Fruit fly (Drosophila melanogaster) whole organism, embryonic: ENCODE results near the gene Fbw5.

Experiments used
- BtbVII ChIP-seq: fragments of 200-800 bp; sonication (Bioruptor generic); optimal IDR thresholded peaks from 3 replicates; lab custom pipeline; 2017; ENCODE audit warnings: missing biosample characterization, mild to moderate bottlenecking, missing genetic modification characterization
- CG10431 ChIP-seq: fragments of 200-800 bp; sonication (Bioruptor generic); optimal IDR thresholded peaks from 3 replicates; lab custom pipeline; 2018; ENCODE audit warnings: missing biosample characterization, mild to moderate bottlenecking, missing genetic modification characterization
- CG12219 ChIP-seq: fragments of 200-800 bp; sonication (Bioruptor generic); optimal IDR thresholded peaks from 3 replicates; lab custom pipeline; 2018; ENCODE audit warnings: missing biosample characterization, mild to moderate bottlenecking, missing genetic modification characterization
- CG12299 ChIP-seq: fragments of 200-800 bp; sonication (Bioruptor generic); optimal IDR thresholded peaks from 2 replicates; lab custom pipeline; 2018; ENCODE audit warnings: missing biosample characterization, mild to moderate bottlenecking, missing genetic modification characterization
- CG16779 ChIP-seq: fragments of 200-800 bp; sonication (Bioruptor generic); IDR thresholded peaks from 2 replicates; pipeline ENCODE4 v1.3.6; 2022; ENCODE audit warnings: missing biosample characterization, missing genetic modification characterization
- CG17328 ChIP-seq: fragments of 200-800 bp; sonication (Bioruptor generic); IDR thresholded peaks from 2 replicates; pipeline ENCODE4 v1.3.6; 2022; ENCODE audit warnings: missing biosample characterization, missing genetic modification characterization
- CG17361 ChIP-seq: fragments of 200-800 bp; sonication (Bioruptor generic); IDR thresholded peaks from 3 replicates; pipeline ENCODE4 v1.3.6; 2022; ENCODE audit warnings: missing biosample characterization, missing genetic modification characterization
- CG17385 ChIP-seq: fragments of 200-800 bp; sonication (Bioruptor generic); optimal IDR thresholded peaks from 3 replicates; lab custom pipeline; 2018; ENCODE audit warnings: missing biosample characterization, mild to moderate bottlenecking, missing genetic modification characterization
- CG31365 ChIP-seq: fragments of 200-800 bp; sonication (Bioruptor generic); optimal IDR thresholded peaks from 2 replicates; lab custom pipeline; 2018; ENCODE audit warnings: missing biosample characterization, mild to moderate bottlenecking, missing genetic modification characterization
- CG33557 ChIP-seq: fragments of 200-800 bp; sonication (Bioruptor generic); optimal IDR thresholded peaks from 2 replicates; lab custom pipeline; 2019; ENCODE audit warnings: missing biosample characterization, mild to moderate bottlenecking, missing genetic modification characterization, moderate library complexity
- CG3995 ChIP-seq: fragments of 200-800 bp; sonication (Bioruptor generic); optimal IDR thresholded peaks from 3 replicates; lab custom pipeline; 2016; ENCODE audit warnings: missing biosample characterization, missing genetic modification characterization
- CG4328 ChIP-seq: fragments of 200-800 bp; sonication (Bioruptor generic); optimal IDR thresholded peaks from 3 replicates; lab custom pipeline; 2017; ENCODE audit warnings: missing biosample characterization, missing genetic modification reagents, missing genetic modification characterization
- CG6175 ChIP-seq: fragments of 200-800 bp; sonication (Bioruptor generic); IDR thresholded peaks from 3 replicates; pipeline ENCODE4 v1.3.6; 2022; ENCODE audit warnings: missing biosample characterization, missing genetic modification characterization
- CG6791 ChIP-seq: fragments of 200-800 bp; sonication (Bioruptor generic); IDR thresholded peaks from 3 replicates; pipeline ENCODE4 v1.3.6; 2022; ENCODE audit warnings: missing biosample characterization, missing genetic modification characterization; ENCODE audit not compliant: partially characterized antibody
- CG7357 ChIP-seq: fragments of 200-800 bp; sonication (Bioruptor generic); IDR thresholded peaks from 3 replicates; pipeline ENCODE4 v1.3.6; 2022; ENCODE audit warnings: missing biosample characterization, missing genetic modification characterization
- CG7786 ChIP-seq: fragments of 200-800 bp; sonication (Bioruptor generic); optimal IDR thresholded peaks from 2 replicates; lab custom pipeline; 2016; ENCODE audit warnings: missing biosample characterization, missing genetic modification characterization
- CG8359 ChIP-seq: fragments of 200-800 bp; sonication (Bioruptor generic); optimal IDR thresholded peaks from 2 replicates; lab custom pipeline; 2017; ENCODE audit warnings: missing biosample characterization, mild to moderate bottlenecking, missing genetic modification characterization, borderline replicate concordance
- CG9817 ChIP-seq: fragments of 200-800 bp; sonication (Bioruptor generic); optimal IDR thresholded peaks from 2 replicates; lab custom pipeline; 2018; ENCODE audit warnings: missing biosample characterization, mild to moderate bottlenecking, missing genetic modification characterization, moderate library complexity
- E2f1 ChIP-seq: fragments of 200-800 bp; sonication (Bioruptor generic); IDR thresholded peaks from 2 replicates; pipeline ENCODE4 v1.3.6; 2022; ENCODE audit warnings: missing biosample characterization, missing genetic modification characterization
- Hr3 ChIP-seq: fragments of 200-800 bp; sonication (Bioruptor generic); optimal IDR thresholded peaks from 3 replicates; lab custom pipeline; 2016; ENCODE audit warnings: missing biosample characterization, missing genetic modification characterization
- Lhr ChIP-seq: fragments of 200-800 bp; sonication (Bioruptor generic); optimal IDR thresholded peaks from 3 replicates; lab custom pipeline; 2017; ENCODE audit warnings: mild to moderate bottlenecking, missing biosample characterization, missing genetic modification reagents, missing genetic modification characterization
- MTF-1 ChIP-seq: fragments of 200-800 bp; sonication (Bioruptor generic); optimal IDR thresholded peaks from 2 replicates; lab custom pipeline; 2018; ENCODE audit warnings: missing biosample characterization, mild to moderate bottlenecking, missing genetic modification characterization, borderline replicate concordance
- NC2α ChIP-seq: fragments of 200-800 bp; sonication (Bioruptor generic); optimal IDR thresholded peaks from 2 replicates; lab custom pipeline; 2016; ENCODE audit warnings: missing biosample characterization, missing genetic modification characterization
- Six4 ChIP-seq: fragments of 200-800 bp; sonication (Bioruptor generic); optimal IDR thresholded peaks from 2 replicates; lab custom pipeline; 2016; ENCODE audit warnings: missing biosample characterization, missing genetic modification characterization
- Spps ChIP-seq: fragments of 200-800 bp; sonication (Bioruptor generic); optimal IDR thresholded peaks from 2 replicates; lab custom pipeline; 2018; ENCODE audit warnings: missing biosample characterization, mild to moderate bottlenecking, missing genetic modification characterization
- Taf1 ChIP-seq: fragments of 200-800 bp; sonication (Bioruptor generic); IDR thresholded peaks from 2 replicates; pipeline ENCODE4 v1.3.6; 2022; ENCODE audit warnings: missing biosample characterization, missing genetic modification characterization
- al ChIP-seq: fragments of 200-800 bp; sonication (Bioruptor generic); IDR thresholded peaks from 2 replicates; pipeline ENCODE4 v1.3.6; 2022; ENCODE audit warnings: missing biosample characterization, missing genetic modification characterization
- ash1 ChIP-seq: fragments of 200-800 bp; sonication (Bioruptor generic); optimal IDR thresholded peaks from 2 replicates; lab custom pipeline; 2018; ENCODE audit warnings: missing biosample characterization, mild to moderate bottlenecking, missing genetic modification characterization
- bbx ChIP-seq: fragments of 200-800 bp; sonication (Bioruptor generic); IDR thresholded peaks from 2 replicates; pipeline ENCODE4 v1.3.6; 2022; ENCODE audit warnings: missing biosample characterization, missing genetic modification characterization; ENCODE audit not compliant: partially characterized antibody
- bcd ChIP-seq: fragments of 200-800 bp; sonication (Bioruptor generic); optimal IDR thresholded peaks from 2 replicates; lab custom pipeline; 2017; ENCODE audit warnings: missing biosample characterization, mild to moderate bottlenecking, missing genetic modification characterization
- crol ChIP-seq: fragments of 200-800 bp; sonication (Bioruptor generic); IDR thresholded peaks from 2 replicates; pipeline ENCODE4 v1.3.6; 2022; ENCODE audit warnings: missing biosample characterization, missing genetic modification characterization
- emc ChIP-seq: fragments of 200-800 bp; sonication (Bioruptor generic); optimal IDR thresholded peaks from 2 replicates; lab custom pipeline; 2016; ENCODE audit warnings: missing biosample characterization, missing genetic modification characterization
- fd3F ChIP-seq: fragments of 200-800 bp; sonication (Bioruptor generic); optimal IDR thresholded peaks from 2 replicates; lab custom pipeline; 2018; ENCODE audit warnings: missing biosample characterization, mild to moderate bottlenecking, missing genetic modification characterization, moderate library complexity
- h ChIP-seq: fragments of >200 bp; optimal IDR thresholded peaks from 2 replicates; lab custom pipeline; 2017
- her ChIP-seq: fragments of 200-800 bp; sonication (Bioruptor generic); optimal IDR thresholded peaks from 2 replicates; lab custom pipeline; 2016; ENCODE audit warnings: missing biosample characterization, missing genetic modification characterization
- hkb ChIP-seq, 2 experiments: fragments of 200-800 bp in 1 of 2; fragments of >200 bp in 1 of 2; sonication (Bioruptor generic) in 1 of 2; IDR thresholded peaks in 1 of 2; optimal IDR thresholded peaks in 1 of 2; 2 replicates each; pipeline versions ENCODE4 v1.3.6 to Lab custom; 2017 to 2022; ENCODE audit warnings: missing biosample characterization in 1 of 2, missing genetic modification characterization in 1 of 2
- jumu ChIP-seq: fragments of 200-800 bp; sonication (Bioruptor generic); optimal IDR thresholded peaks from 3 replicates; lab custom pipeline; 2016; ENCODE audit warnings: missing biosample characterization, missing genetic modification characterization
- ken ChIP-seq: fragments of 200-800 bp; sonication (Bioruptor generic); IDR thresholded peaks from 3 replicates; pipeline ENCODE4 v1.3.6; 2022; ENCODE audit warnings: missing biosample characterization, missing genetic modification characterization
- lov ChIP-seq, 2 experiments: fragments of 200-800 bp in 1 of 2; fragments of >200 bp in 1 of 2; sonication (Bioruptor generic) in 1 of 2; IDR thresholded peaks in 1 of 2; optimal IDR thresholded peaks in 1 of 2; 2 replicates in 1 of 2; 3 replicates in 1 of 2; pipeline versions ENCODE4 v1.3.6 to Lab custom; 2017 to 2022; ENCODE audit warnings: missing biosample characterization in 1 of 2, missing genetic modification characterization in 1 of 2
- p53 ChIP-seq: fragments of 200-800 bp; sonication (Bioruptor generic); optimal IDR thresholded peaks from 2 replicates; lab custom pipeline; 2016; ENCODE audit warnings: missing biosample characterization, missing genetic modification characterization
- prd ChIP-seq, 3 experiments: fragments of >200 bp in 2 of 3; fragments of 200-800 bp in 1 of 3; sonication (Bioruptor generic) in 1 of 3; optimal IDR thresholded peaks in 2 of 3; IDR thresholded peaks in 1 of 3; 2 replicates in 2 of 3; 3 replicates in 1 of 3; pipeline versions ENCODE4 v1.3.6 to Lab custom; 2017 to 2022; ENCODE audit warnings: missing biosample characterization in 1 of 3, missing genetic modification characterization in 1 of 3
- pzg ChIP-seq: fragments of 200-800 bp; sonication (Bioruptor generic); optimal IDR thresholded peaks from 3 replicates; lab custom pipeline; 2018; ENCODE audit warnings: missing biosample characterization, mild to moderate bottlenecking, missing genetic modification characterization, moderate library complexity
- run ChIP-seq: fragments of 200-800 bp; sonication (Bioruptor generic); optimal IDR thresholded peaks from 3 replicates; lab custom pipeline; 2018; ENCODE audit warnings: missing biosample characterization, mild to moderate bottlenecking, missing genetic modification characterization
- schlank ChIP-seq: fragments of 200-800 bp; sonication (Bioruptor generic); optimal IDR thresholded peaks from 2 replicates; lab custom pipeline; 2018; ENCODE audit warnings: missing biosample characterization, mild to moderate bottlenecking, missing genetic modification characterization
- sna ChIP-seq: fragments of 200-800 bp; sonication (Bioruptor generic); IDR thresholded peaks from 2 replicates; pipeline ENCODE4 v1.3.6; 2022; ENCODE audit warnings: missing biosample characterization, missing genetic modification characterization; ENCODE audit not compliant: partially characterized antibody
- sug ChIP-seq: fragments of 200-800 bp; optimal IDR thresholded peaks from 2 replicates; lab custom pipeline; 2019; ENCODE audit warnings: missing biosample characterization, mild to moderate bottlenecking, missing genetic modification characterization, moderate library complexity
- tup ChIP-seq: fragments of 200-800 bp; sonication (Bioruptor generic); optimal IDR thresholded peaks from 2 replicates; lab custom pipeline; 2016; ENCODE audit warnings: missing biosample characterization, mild to moderate bottlenecking, missing genetic modification characterization, moderate library complexity
- vvl ChIP-seq: fragments of 200-800 bp; sonication (Bioruptor generic); IDR thresholded peaks from 2 replicates; pipeline ENCODE4 v1.3.6; 2022; ENCODE audit warnings: missing biosample characterization, missing genetic modification characterization

Fbw5 gene

dm6 chr2L:6019352-6020131 is 46.2 kb downstream of the Fbw5 start, which contains the start of gene H2.0 (continued):
- TF ChIP-seq CG12219 (GFP tag; lab: Kevin White, UChicago) (no peak), h (lab: Kevin White, UChicago) (no peak), MTF-1 (GFP tag; lab: Kevin White, UChicago) (no peak), emc (GFP tag; lab: Kevin White, UChicago) (no peak), crol (GFP tag; lab: Robert Waterston, UW) (no peak), CG7357 (GFP tag; lab: Robert Waterston, UW) (no peak), pzg (GFP tag; lab: Kevin White, UChicago) (no peak), CG6791 (no peak), CG33557 (peak; percentile 31), CG17361 (GFP tag; lab: Robert Waterston, UW) (peak; percentile 58; the same call in 2 of the 3 replicates), schlank (tag; lab: Kevin White, UChicago) (no peak), lov (optimal IDR thresholded peaks at IDR 0.05; lab: Kevin White, UChicago) (no peak), lov (GFP tag; IDR thresholded peaks at IDR 0.05; lab: Robert Waterston, UW) (no peak), vvl (GFP tag; lab: Robert Waterston, UW) (no peak; the same call in 1 of the 2 replicates), bcd (GFP tag; lab: Kevin White, UChicago) (peak; percentile 19), run (tag; lab: Kevin White, UChicago) (no peak), BtbVII (GFP tag; lab: Kevin White, UChicago) (no peak), CG31365 (tag; lab: Kevin White, UChicago) (no peak), tup (GFP tag; lab: Kevin White, UChicago) (no peak), CG8359 (no peak), sna (no peak), her (GFP tag; lab: Kevin White, UChicago) (no peak), Lhr (GFP tag; lab: Kevin White, UChicago) (no peak), CG9817 (tag; lab: Kevin White, UChicago) (no peak), fd3F (GFP tag; lab: Kevin White, UChicago) (no peak), CG17385 (GFP tag; lab: Kevin White, UChicago) (peak; percentile 8), CG4328 (GFP tag; lab: Kevin White, UChicago) (no peak), CG7786 (GFP tag; lab: Kevin White, UChicago) (no peak), bbx (GFP tag; lab: Robert Waterston, UW) (no peak), NC2α (GFP tag; lab: Kevin White, UChicago) (no peak), E2f1 (GFP tag; lab: Robert Waterston, UW) (no peak), Six4 (GFP tag; lab: Kevin White, UChicago) (no peak), prd (optimal IDR thresholded peaks at IDR 0.05; lab: Kevin White, UChicago) (no peak), prd (GFP tag; IDR thresholded peaks at IDR 0.05; lab: Robert Waterston, UW) (peak; percentile 50; the same call in 2 of the 3 replicates), CG3995 (GFP tag; lab: Kevin White, UChicago) (no peak), p53 (GFP tag; lab: Kevin White, UChicago) (no peak), Hr3 (GFP tag; lab: Kevin White, UChicago) (peak; percentile 8), ash1 (GFP tag; lab: Kevin White, UChicago) (no peak), CG16779 (GFP tag; lab: Robert Waterston, UW) (no peak), CG17328 (GFP tag; lab: Robert Waterston, UW) (no peak), hkb (optimal IDR thresholded peaks at IDR 0.05; lab: Kevin White, UChicago) (no peak), hkb (GFP tag; IDR thresholded peaks at IDR 0.05; lab: Robert Waterston, UW) (0 out of 2 replicates have a peak, but pooled peaks have one; percentile 24), Taf1 (GFP tag; lab: Robert Waterston, UW) (no peak), al (GFP tag; lab: Robert Waterston, UW) (no peak), Spps (tag; lab: Kevin White, UChicago) (peak; percentile 13), CG12299 (tag; lab: Kevin White, UChicago) (no peak), CG10431 (no peak), sug (tag; lab: Kevin White, UChicago) (no peak), ken (GFP tag; lab: Robert Waterston, UW) (no peak), jumu (GFP tag; lab: Kevin White, UChicago) (no peak), CG6175 (GFP tag; lab: Robert Waterston, UW) (no peak)
